Worm (Caenorhabditis elegans) whole organism, midembryonic: ENCODE results near the gene col-42.

Experiments used
- cog-1 ChIP-seq: sonication (generic microtip); optimal IDR thresholded peaks from 2 replicates; lab custom pipeline; 2016; ENCODE audit warnings: missing genetic modification characterization, missing compliant biosample characterization
- flt-1 ChIP-seq: fragments of 200-800 bp; sonication (Bioruptor generic); IDR thresholded peaks from 2 replicates; pipeline ENCODE4 v1.3.6; 2022; ENCODE audit warnings: missing genetic modification characterization, missing compliant biosample characterization
- tab-1 ChIP-seq: fragments of 200-800 bp; sonication (Bioruptor generic); IDR thresholded peaks from 2 replicates; pipeline ENCODE4 v1.3.6; 2022; ENCODE audit warnings: missing genetic modification characterization, missing compliant biosample characterization

DNA sequence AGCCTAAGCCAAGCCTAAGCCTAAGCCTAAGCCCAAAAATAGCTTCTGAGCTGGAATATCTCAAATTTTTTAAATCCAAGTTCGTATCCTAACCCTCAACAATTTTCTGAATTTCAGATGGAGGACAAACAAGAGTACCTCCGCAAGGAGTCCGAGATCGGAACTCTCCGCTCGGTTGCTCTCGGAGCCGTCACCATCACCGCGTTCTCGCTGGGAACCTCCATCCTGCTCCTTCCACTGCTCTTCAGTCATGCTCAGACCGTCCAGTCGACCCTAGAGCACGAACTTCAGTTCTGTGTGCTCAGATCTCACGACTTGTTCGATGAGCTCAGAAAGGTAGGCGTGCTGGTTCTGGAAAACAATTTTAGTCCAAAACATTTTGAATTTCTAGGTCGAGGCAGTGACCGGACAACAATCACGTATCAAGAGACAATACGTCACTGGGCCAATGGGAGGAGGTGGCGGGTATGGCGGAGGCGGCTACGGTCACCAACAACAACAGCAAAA, at the start of gene col-42:
- TF ChIP-seq flt-1 (GFP tag; lab: Robert Waterston, UW) (no peak), cog-1 (tag; lab: Kevin White, UChicago) (no peak), tab-1 (no peak)
